Fruit fly (Drosophila melanogaster) whole organism, wandering third instar larva: ENCODE results near the gene epsilonCOP.

ENCODE experiments used
- CG9705 ChIP-seq: fragments of 200-800 bp; sonication (Bioruptor generic); optimal IDR thresholded peaks from 2 replicates; lab custom pipeline; 2018; ENCODE audit warnings: missing biosample characterization, mild to moderate bottlenecking, missing genetic modification characterization
- HLH106 ChIP-seq: fragments of 200-800 bp; optimal IDR thresholded peaks from 3 replicates; lab custom pipeline; 2019; ENCODE audit warnings: missing biosample characterization, mild to moderate bottlenecking, missing genetic modification characterization, moderate library complexity
- fru ChIP-seq: fragments of 200-800 bp; sonication (Bioruptor generic); optimal IDR thresholded peaks from 3 replicates; lab custom pipeline; 2016; ENCODE audit warnings: missing biosample characterization, mild to moderate bottlenecking, missing genetic modification characterization

- no peak for TF ChIP-seq HLH106 (tag; lab: Kevin White, UChicago)
- no peak for TF ChIP-seq fru (GFP tag; lab: Kevin White, UChicago)
- TF ChIP-seq CG9705 (GFP tag; lab: Kevin White, UChicago), result no peak
Measured at dm6 chr2L:6513948-6514347, 25.1 kb downstream of the epsilonCOP start.
